Fruit fly (Drosophila melanogaster) whole organism, embryonic: ENCODE data around the gene CG43645.
A peak's percentile ranks its signal among the peaks of the same experiment; 100 is the strongest.

Experiments
- Adf1 ChIP-seq: fragments of 200-800 bp; sonication (Bioruptor generic); IDR thresholded peaks from 2 replicates; pipeline ENCODE4 v1.3.6; 2022; ENCODE audit warnings: missing biosample characterization, missing genetic modification characterization
- CG10654 ChIP-seq: fragments of 200-800 bp; sonication (Bioruptor generic); optimal IDR thresholded peaks from 2 replicates; lab custom pipeline; 2016; ENCODE audit warnings: missing biosample characterization, missing genetic modification characterization
- CG11093 ChIP-seq: fragments of 200-800 bp; sonication (Bioruptor generic); IDR thresholded peaks from 3 replicates; pipeline ENCODE4 v1.3.6; 2022; ENCODE audit warnings: missing biosample characterization, missing genetic modification characterization
- CG13287 ChIP-seq: fragments of 200-800 bp; sonication (Bioruptor generic); IDR thresholded peaks from 2 replicates; pipeline ENCODE4 v1.3.6; 2022; ENCODE audit warnings: missing biosample characterization, missing genetic modification characterization; ENCODE audit not compliant: partially characterized antibody
- CG14710 ChIP-seq: fragments of 200-800 bp; sonication (Bioruptor generic); optimal IDR thresholded peaks from 3 replicates; lab custom pipeline; 2019; ENCODE audit warnings: missing biosample characterization, mild to moderate bottlenecking, missing genetic modification characterization, moderate library complexity
- CG17328 ChIP-seq: fragments of 200-800 bp; sonication (Bioruptor generic); IDR thresholded peaks from 2 replicates; pipeline ENCODE4 v1.3.6; 2022; ENCODE audit warnings: missing biosample characterization, missing genetic modification characterization
- CG1792 ChIP-seq: fragments of 200-800 bp; sonication (Bioruptor generic); optimal IDR thresholded peaks from 2 replicates; lab custom pipeline; 2016; ENCODE audit warnings: missing biosample characterization, missing genetic modification characterization
- CG2129 ChIP-seq: fragments of 200-800 bp; sonication (Bioruptor generic); IDR thresholded peaks from 2 replicates; pipeline ENCODE4 v1.3.6; 2022; ENCODE audit warnings: missing biosample characterization, missing genetic modification characterization; ENCODE audit not compliant: partially characterized antibody
- CG2875 ChIP-seq: fragments of 200-800 bp; sonication (Bioruptor generic); optimal IDR thresholded peaks from 2 replicates; lab custom pipeline; 2017; ENCODE audit warnings: missing biosample characterization, mild to moderate bottlenecking, missing genetic modification characterization, missing genetic modification reagents
- CG34422 ChIP-seq: fragments of 200-800 bp; sonication (Bioruptor generic); IDR thresholded peaks from 3 replicates; pipeline ENCODE4 v1.3.6; 2022; ENCODE audit warnings: missing biosample characterization, missing genetic modification characterization
- CG42726 ChIP-seq: fragments of 200-800 bp; sonication (Bioruptor generic); IDR thresholded peaks from 2 replicates; pipeline ENCODE4 v1.3.6; 2022; ENCODE audit warnings: missing biosample characterization, missing genetic modification characterization; ENCODE audit not compliant: partially characterized antibody
- CG4707 ChIP-seq: fragments of 200-800 bp; sonication (Bioruptor generic); optimal IDR thresholded peaks from 2 replicates; lab custom pipeline; 2018; ENCODE audit warnings: missing biosample characterization, mild to moderate bottlenecking, missing genetic modification characterization, moderate library complexity
- CG6854 ChIP-seq: fragments of 200-800 bp; sonication (Bioruptor generic); optimal IDR thresholded peaks from 3 replicates; lab custom pipeline; 2017; ENCODE audit warnings: missing biosample characterization, mild to moderate bottlenecking, missing genetic modification characterization
- CG7928 ChIP-seq: fragments of 200-800 bp; sonication (Bioruptor generic); optimal IDR thresholded peaks from 2 replicates; lab custom pipeline; 2017; ENCODE audit warnings: missing biosample characterization, mild to moderate bottlenecking, missing genetic modification characterization
- CG8765 ChIP-seq: fragments of 200-800 bp; sonication (Bioruptor generic); IDR thresholded peaks from 2 replicates; pipeline ENCODE4 v1.3.6; 2022; ENCODE audit warnings: missing biosample characterization, missing genetic modification characterization
- CG9797 ChIP-seq: fragments of 200-800 bp; sonication (Bioruptor generic); optimal IDR thresholded peaks from 3 replicates; lab custom pipeline; 2018; ENCODE audit warnings: missing biosample characterization, mild to moderate bottlenecking, missing genetic modification characterization
- CTCF ChIP-seq: fragments of 200-800 bp; sonication (Bioruptor generic); optimal IDR thresholded peaks from 2 replicates; lab custom pipeline; 2017; ENCODE audit warnings: missing biosample characterization, mild to moderate bottlenecking, missing genetic modification characterization, moderate library complexity
- Dp ChIP-seq: fragments of 200-800 bp; sonication (Bioruptor generic); optimal IDR thresholded peaks from 2 replicates; lab custom pipeline; 2018; ENCODE audit warnings: missing biosample characterization, mild to moderate bottlenecking, missing genetic modification characterization, moderate library complexity
- Dref ChIP-seq: fragments of 200-800 bp; sonication (Bioruptor generic); IDR thresholded peaks from 2 replicates; pipeline ENCODE4 v1.3.6; 2022; ENCODE audit warnings: missing biosample characterization, missing genetic modification characterization
- Elba2 ChIP-seq: fragments of 200-800 bp; sonication (Bioruptor generic); optimal IDR thresholded peaks from 3 replicates; lab custom pipeline; 2016; ENCODE audit warnings: missing biosample characterization, missing genetic modification characterization
- HHEX ChIP-seq: fragments of 200-800 bp; sonication (Bioruptor generic); optimal IDR thresholded peaks from 3 replicates; lab custom pipeline; 2017; ENCODE audit warnings: missing biosample characterization, mild to moderate bottlenecking, missing genetic modification characterization, missing genetic modification reagents
- Hey ChIP-seq: fragments of 200-800 bp; sonication (Bioruptor generic); optimal IDR thresholded peaks from 3 replicates; lab custom pipeline; 2018; ENCODE audit warnings: missing biosample characterization, mild to moderate bottlenecking, missing genetic modification characterization
- MBD-R2 ChIP-seq: fragments of 200-800 bp; sonication (Bioruptor generic); IDR thresholded peaks from 2 replicates; pipeline ENCODE4 v1.3.6; 2022; ENCODE audit warnings: missing biosample characterization, missing genetic modification characterization
- MESR4 ChIP-seq: fragments of 200-800 bp; sonication (Bioruptor generic); optimal IDR thresholded peaks from 2 replicates; lab custom pipeline; 2018; ENCODE audit warnings: missing biosample characterization, mild to moderate bottlenecking, missing genetic modification characterization, moderate library complexity
- Meics ChIP-seq: fragments of 200-800 bp; sonication (Bioruptor generic); optimal IDR thresholded peaks from 2 replicates; lab custom pipeline; 2017; ENCODE audit warnings: missing biosample characterization, mild to moderate bottlenecking, missing genetic modification characterization
- Neu2 ChIP-seq: fragments of 200-800 bp; sonication (Bioruptor generic); optimal IDR thresholded peaks from 3 replicates; lab custom pipeline; 2016; ENCODE audit warnings: missing biosample characterization, missing genetic modification characterization, borderline replicate concordance
- Nf-YA ChIP-seq: fragments of 200-800 bp; sonication (Bioruptor generic); IDR thresholded peaks from 2 replicates; pipeline ENCODE4 v1.3.6; 2022; ENCODE audit warnings: missing biosample characterization, missing genetic modification characterization
- Opbp ChIP-seq: fragments of 200-800 bp; sonication (Bioruptor generic); IDR thresholded peaks from 3 replicates; pipeline ENCODE4 v1.3.6; 2022; ENCODE audit warnings: missing biosample characterization, missing genetic modification characterization; ENCODE audit not compliant: partially characterized antibody
- PHDP ChIP-seq: fragments of 200-800 bp; sonication (Bioruptor generic); optimal IDR thresholded peaks from 3 replicates; lab custom pipeline; 2018; ENCODE audit warnings: missing biosample characterization, mild to moderate bottlenecking, missing genetic modification characterization, moderate library complexity
- Usf ChIP-seq: fragments of 200-800 bp; sonication (Bioruptor generic); optimal IDR thresholded peaks from 2 replicates; lab custom pipeline; 2017; ENCODE audit warnings: missing genotype, missing biosample characterization, missing genetic modification characterization
- amos ChIP-seq: fragments of 200-800 bp; sonication (Bioruptor generic); IDR thresholded peaks from 2 replicates; pipeline ENCODE4 v1.3.6; 2022; ENCODE audit warnings: missing biosample characterization, missing genetic modification characterization; ENCODE audit not compliant: partially characterized antibody
- aop ChIP-seq: fragments of 200-800 bp; sonication (Bioruptor generic); IDR thresholded peaks from 2 replicates; pipeline ENCODE4 v1.3.6; 2022; ENCODE audit warnings: missing biosample characterization, missing genetic modification characterization
- ara ChIP-seq: fragments of 200-800 bp; sonication (Bioruptor generic); IDR thresholded peaks from 2 replicates; pipeline ENCODE4 v1.3.6; 2022; ENCODE audit warnings: missing biosample characterization, missing genetic modification characterization
- dysf ChIP-seq: fragments of 200-800 bp; sonication (Bioruptor generic); IDR thresholded peaks from 3 replicates; pipeline ENCODE4 v1.3.6; 2022; ENCODE audit warnings: missing biosample characterization, missing genetic modification characterization
- esg ChIP-seq: fragments of 200-800 bp; sonication (Bioruptor generic); conservative IDR thresholded peaks from 2 replicates; pipeline ENCODE4 v1.3.6; 2022; ENCODE audit warnings: missing biosample characterization, missing genetic modification characterization
- fd3F ChIP-seq: fragments of 200-800 bp; sonication (Bioruptor generic); optimal IDR thresholded peaks from 2 replicates; lab custom pipeline; 2018; ENCODE audit warnings: missing biosample characterization, mild to moderate bottlenecking, missing genetic modification characterization, moderate library complexity
- fd96Cb ChIP-seq: fragments of 200-800 bp; sonication (Bioruptor generic); optimal IDR thresholded peaks from 2 replicates; lab custom pipeline; 2018; ENCODE audit warnings: missing biosample characterization, mild to moderate bottlenecking, missing genetic modification characterization, moderate library complexity
- ftz-f1 ChIP-seq: fragments of 200-800 bp; sonication (Bioruptor generic); optimal IDR thresholded peaks from 2 replicates; lab custom pipeline; 2016; ENCODE audit warnings: missing biosample characterization, missing genetic modification characterization
- fu2 ChIP-seq: fragments of 200-800 bp; sonication (Bioruptor generic); optimal IDR thresholded peaks from 2 replicates; lab custom pipeline; 2016; ENCODE audit warnings: missing biosample characterization, missing genetic modification characterization
- hth ChIP-seq: fragments of >200 bp; optimal IDR thresholded peaks from 2 replicates; lab custom pipeline; 2017; ENCODE audit warnings: inconsistent platforms
- knrl ChIP-seq: fragments of 200-800 bp; sonication (Bioruptor generic); IDR thresholded peaks from 3 replicates; pipeline ENCODE4 v1.3.6; 2022; ENCODE audit warnings: missing biosample characterization, missing genetic modification characterization; ENCODE audit not compliant: partially characterized antibody
- lbe ChIP-seq: fragments of 200-800 bp; sonication (Bioruptor generic); optimal IDR thresholded peaks from 2 replicates; lab custom pipeline; 2016; ENCODE audit warnings: missing biosample characterization, mild to moderate bottlenecking, missing genetic modification characterization
- lola ChIP-seq, 3 experiments: fragments of >200 bp in 2 of 3; fragments of 200-800 bp in 1 of 3; sonication (Bioruptor generic) in 1 of 3; optimal IDR thresholded peaks; 2 replicates each; lab custom pipeline; 2017 to 2019; ENCODE audit warnings: missing biosample characterization in 3 of 3, missing genetic modification characterization in 3 of 3, mild to moderate bottlenecking in 1 of 3, moderate library complexity in 1 of 3
- luna ChIP-seq: fragments of 200-800 bp; sonication (Bioruptor generic); optimal IDR thresholded peaks from 2 replicates; lab custom pipeline; 2016; ENCODE audit warnings: missing biosample characterization, missing genetic modification characterization
- mam ChIP-seq: fragments of 200-800 bp; sonication (Bioruptor generic); optimal IDR thresholded peaks from 3 replicates; lab custom pipeline; 2016; ENCODE audit warnings: missing biosample characterization, missing genetic modification characterization
- onecut ChIP-seq: fragments of 200-800 bp; sonication (Bioruptor generic); IDR thresholded peaks from 2 replicates; pipeline ENCODE4 v1.3.6; 2022; ENCODE audit warnings: missing biosample characterization, missing genetic modification characterization
- row ChIP-seq: fragments of 200-800 bp; sonication (Bioruptor generic); IDR thresholded peaks from 3 replicates; pipeline ENCODE4 v1.3.6; 2022; ENCODE audit warnings: missing biosample characterization, missing genetic modification characterization
- scrt ChIP-seq: fragments of 200-800 bp; sonication (Bioruptor generic); optimal IDR thresholded peaks from 2 replicates; lab custom pipeline; 2018; ENCODE audit warnings: missing biosample characterization, mild to moderate bottlenecking, missing genetic modification characterization, moderate library complexity
- tap ChIP-seq: fragments of 200-800 bp; optimal IDR thresholded peaks from 3 replicates; lab custom pipeline; 2019; ENCODE audit warnings: missing biosample characterization, mild to moderate bottlenecking, missing genetic modification characterization, moderate library complexity
- tgo ChIP-seq: fragments of 200-800 bp; sonication (Bioruptor generic); IDR thresholded peaks from 3 replicates; pipeline ENCODE4 v1.3.6; 2022; ENCODE audit warnings: missing biosample characterization, missing genetic modification characterization
- toy ChIP-seq: fragments of 200-800 bp; sonication (Bioruptor generic); IDR thresholded peaks from 2 replicates; pipeline ENCODE4 v1.3.6; 2022; ENCODE audit warnings: missing biosample characterization, missing genetic modification characterization
- wek ChIP-seq: fragments of 200-800 bp; sonication (Bioruptor generic); optimal IDR thresholded peaks from 3 replicates; lab custom pipeline; 2018; ENCODE audit warnings: missing biosample characterization, mild to moderate bottlenecking, missing genetic modification characterization, moderate library complexity

The CG43645 gene

dm6 chr2L:17477710-17478109 is 7.8 kb upstream of the CG43645 start, which contains the start of gene cass (continued):
- TF ChIP-seq CG11093 (GFP tag; lab: Robert Waterston, UW), result no peak
- TF ChIP-seq Adf1 (GFP tag; lab: Robert Waterston, UW), result no peak
- TF ChIP-seq tap, result no peak
- TF ChIP-seq Nf-YA, result no peak
- no peak for TF ChIP-seq mam (GFP tag; lab: Kevin White, UChicago)
- no peak for TF ChIP-seq CG10654 (GFP tag; lab: Kevin White, UChicago)
- no peak for TF ChIP-seq dysf
- TF ChIP-seq PHDP (tag; lab: Kevin White, UChicago), result no peak
- TF ChIP-seq CG2875 (GFP tag; lab: Kevin White, UChicago), result no peak
- peak; percentile 77 for TF ChIP-seq CG9797 (GFP tag; lab: Kevin White, UChicago)
- peak; percentile 93 for TF ChIP-seq CG13287 (GFP tag; lab: Robert Waterston, UW)
- TF ChIP-seq amos (GFP tag; lab: Robert Waterston, UW), result peak; percentile 95
- no peak for TF ChIP-seq CG7928
- TF ChIP-seq Neu2 (GFP tag; lab: Kevin White, UChicago), result no peak
- TF ChIP-seq Meics, result no peak
- TF ChIP-seq tgo, result no peak
- TF ChIP-seq knrl (GFP tag; lab: Robert Waterston, UW), result peak; percentile 91
- no peak for TF ChIP-seq HHEX (GFP tag; lab: Kevin White, UChicago)
- TF ChIP-seq CG8765 (GFP tag; lab: Robert Waterston, UW), result no peak
- TF ChIP-seq scrt (GFP tag; lab: Kevin White, UChicago), result no peak
- no peak for TF ChIP-seq hth (lab: Kevin White, UChicago)
- TF ChIP-seq CG34422 (GFP tag; lab: Robert Waterston, UW), result no peak; the same call in 2 of the 3 replicates
- peak; percentile 83 for TF ChIP-seq CG2129 (GFP tag; lab: Robert Waterston, UW)
- peak; percentile 17 for TF ChIP-seq Elba2 (GFP tag; lab: Kevin White, UChicago)
- no peak for TF ChIP-seq onecut (GFP tag; lab: Robert Waterston, UW)
- no peak for TF ChIP-seq CG17328 (GFP tag; lab: Robert Waterston, UW)
- TF ChIP-seq CG14710 (tag; lab: Kevin White, UChicago), result peak; percentile 54
- TF ChIP-seq CG6854 (GFP tag; lab: Kevin White, UChicago), result no peak
- TF ChIP-seq luna (GFP tag; lab: Kevin White, UChicago), result no peak
- no peak for TF ChIP-seq wek (GFP tag; lab: Kevin White, UChicago)
- TF ChIP-seq Hey (tag; lab: Kevin White, UChicago), result no peak
- no peak for TF ChIP-seq fd96Cb (tag; lab: Kevin White, UChicago)
- TF ChIP-seq ftz-f1 (GFP tag; lab: Kevin White, UChicago), result no peak
- no peak for TF ChIP-seq aop (GFP tag; lab: Robert Waterston, UW)
- no peak for TF ChIP-seq CG4707 (GFP tag; lab: Kevin White, UChicago)
- TF ChIP-seq lbe (GFP tag; lab: Kevin White, UChicago), result no peak
- TF ChIP-seq CG42726, result peak; percentile 94
- no peak for TF ChIP-seq CG1792 (GFP tag; lab: Kevin White, UChicago)
- TF ChIP-seq row, result peak; percentile 60
- no peak for TF ChIP-seq esg (GFP tag; lab: Robert Waterston, UW)
- peak; percentile 72 for TF ChIP-seq MBD-R2 (GFP tag; lab: Robert Waterston, UW)
- TF ChIP-seq CTCF (GFP tag; lab: Kevin White, UChicago), result peak; percentile 47
- TF ChIP-seq Dref (GFP tag; lab: Robert Waterston, UW), result peak; percentile 86
- TF ChIP-seq Dp (GFP tag; lab: Kevin White, UChicago), result peak; percentile 66
- no peak for TF ChIP-seq toy (GFP tag; lab: Robert Waterston, UW)
- TF ChIP-seq Opbp (GFP tag; lab: Robert Waterston, UW), result peak; percentile 94
- no peak for TF ChIP-seq ara (GFP tag; lab: Robert Waterston, UW)
- peak; percentile 93 for TF ChIP-seq MESR4
- no peak for TF ChIP-seq fu2 (GFP tag; lab: Kevin White, UChicago)
- no peak for TF ChIP-seq Usf (GFP tag; lab: Kevin White, UChicago)
- TF ChIP-seq fd3F (GFP tag; lab: Kevin White, UChicago), result no peak
- no peak for TF ChIP-seq lola (GFP tag; optimal IDR thresholded peaks at IDR 0.05; lab: Kevin White, UChicago)
